Fruit fly (Drosophila melanogaster) Kc167 (cell line): ENCODE measurements around the gene alien.

Experiments
- Myc ChIP-seq: fragments of >200 bp; optimal IDR thresholded peaks from 2 replicates; lab custom pipeline; 2017; ENCODE audit warnings: missing external identifiers
- Sin3A ChIP-seq: fragments of >200 bp; optimal IDR thresholded peaks from 2 replicates; lab custom pipeline; 2018; ENCODE audit warnings: missing external identifiers
- h ChIP-seq: fragments of >200 bp; optimal IDR thresholded peaks from 3 replicates; lab custom pipeline; 2018; ENCODE audit warnings: missing external identifiers
- insv ChIP-seq: fragments of >200 bp; optimal IDR thresholded peaks from 3 replicates; lab custom pipeline; 2018; ENCODE audit warnings: missing external identifiers
- psq ChIP-seq: fragments of >200 bp; optimal IDR thresholded peaks from 2 replicates; lab custom pipeline; 2017; ENCODE audit warnings: missing external identifiers
- ttk ChIP-seq: sonication (Bioruptor generic); optimal IDR thresholded peaks from 2 replicates; lab custom pipeline; 2017; ENCODE audit warnings: missing external identifiers

alien gene

DNA sequence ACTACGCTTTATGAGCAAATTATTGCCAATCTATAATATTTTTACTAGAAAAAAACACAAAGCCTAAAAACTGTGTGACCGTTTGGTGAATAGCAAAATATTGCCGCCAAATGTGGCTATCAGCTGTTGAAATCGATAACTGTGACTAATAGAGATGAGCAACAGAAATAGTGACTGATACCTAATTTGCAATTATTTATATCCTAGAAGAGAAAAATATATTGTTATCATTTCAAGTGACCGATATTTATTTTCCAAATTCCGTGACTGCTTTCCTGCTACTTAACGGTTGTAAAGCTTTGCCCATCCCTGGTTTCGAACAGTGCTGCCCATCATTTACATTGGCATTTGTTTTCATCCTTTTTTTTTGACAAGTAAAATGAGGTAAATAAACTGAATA lies at the start of gene alien, which contains the start of gene CG18661:
alien (minus strand) TSS at position 95 of the 400 bp plus-strand sequence.
CG18661 (plus strand) TSS at position 321 of the 400 bp plus-strand sequence.
- TF ChIP-seq Myc (no peak), ttk (lab: Kevin White, UChicago) (no peak), insv (no peak), psq (no peak), h (lab: Kevin White, UChicago) (no peak), Sin3A (lab: Kevin White, UChicago) (no peak)

DNA sequence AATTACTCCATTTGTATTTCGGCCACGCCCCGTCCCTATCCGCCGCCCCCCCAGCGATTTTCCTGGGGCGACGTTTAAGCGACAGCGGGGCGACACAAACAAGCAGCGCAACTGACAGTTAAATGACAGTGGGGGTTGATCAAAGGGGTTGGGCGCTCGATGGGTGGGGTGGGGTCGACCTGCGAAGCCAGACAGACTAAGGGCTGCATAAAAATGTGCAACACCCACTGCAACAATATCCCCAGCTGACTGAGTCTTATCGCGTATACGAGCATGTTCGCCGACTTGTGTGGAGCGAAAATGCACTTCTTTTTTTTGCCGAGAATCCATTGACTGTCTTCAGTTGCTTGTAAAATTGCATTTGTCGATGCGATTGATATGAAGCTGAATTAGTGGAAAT lies 34.6 kb upstream of the alien start, which contains the start of gene CG9582:
CG9582 (minus strand) TSS at position 101 of the 400 bp plus-strand sequence.
- no peak for TF ChIP-seq psq
- no peak for TF ChIP-seq Sin3A (lab: Kevin White, UChicago)
- no peak for TF ChIP-seq insv
- no peak for TF ChIP-seq ttk (lab: Kevin White, UChicago)
- no peak for TF ChIP-seq h (lab: Kevin White, UChicago)
- no peak for TF ChIP-seq Myc

DNA sequence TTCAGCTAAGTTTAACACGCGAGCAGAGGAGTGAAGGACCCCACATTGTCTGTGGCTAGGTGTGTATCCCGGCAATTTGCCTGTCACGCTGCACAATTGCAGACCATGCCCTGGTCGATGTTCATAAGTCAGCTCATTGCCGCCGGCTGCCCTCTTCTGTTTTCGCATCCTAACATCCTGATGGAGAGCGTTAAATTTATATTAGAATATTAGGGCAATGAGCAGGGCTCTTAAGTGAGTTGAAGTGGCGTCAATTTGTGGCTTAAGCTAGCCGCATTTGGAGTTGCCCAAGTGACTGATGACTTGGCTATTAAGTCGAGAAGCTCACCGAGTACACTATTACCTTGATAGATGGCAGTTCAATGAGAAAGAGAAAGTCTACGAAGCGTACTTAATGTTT lies 29.0 kb upstream of the alien start:
- no peak for TF ChIP-seq Sin3A (lab: Kevin White, UChicago)
- TF ChIP-seq Myc, result no peak
- no peak for TF ChIP-seq ttk (lab: Kevin White, UChicago)
- TF ChIP-seq insv, result no peak
- no peak for TF ChIP-seq h (lab: Kevin White, UChicago)
- TF ChIP-seq psq, result no peak

DNA sequence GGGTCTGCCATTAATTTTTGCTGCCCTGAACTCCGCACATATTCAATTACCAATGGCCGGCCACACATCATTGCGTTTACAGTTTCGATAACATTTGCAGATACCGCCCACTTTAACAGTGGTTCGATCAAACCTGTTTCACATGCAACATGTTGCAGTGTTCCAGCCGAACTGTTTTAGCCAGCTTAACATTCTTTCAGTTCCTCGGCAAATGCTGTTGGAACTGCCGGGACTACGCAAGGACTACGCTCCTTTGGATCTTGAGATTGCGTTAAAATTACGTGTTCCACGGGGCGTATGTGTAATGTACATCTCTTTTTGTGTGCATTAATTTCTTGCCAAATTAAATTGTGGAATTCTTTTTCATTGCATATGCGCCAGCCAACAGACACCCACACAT lies 22.3 kb upstream of the alien start:
- TF ChIP-seq insv (no peak), Sin3A (lab: Kevin White, UChicago) (no peak), h (lab: Kevin White, UChicago) (no peak), ttk (lab: Kevin White, UChicago) (no peak), Myc (no peak)

DNA sequence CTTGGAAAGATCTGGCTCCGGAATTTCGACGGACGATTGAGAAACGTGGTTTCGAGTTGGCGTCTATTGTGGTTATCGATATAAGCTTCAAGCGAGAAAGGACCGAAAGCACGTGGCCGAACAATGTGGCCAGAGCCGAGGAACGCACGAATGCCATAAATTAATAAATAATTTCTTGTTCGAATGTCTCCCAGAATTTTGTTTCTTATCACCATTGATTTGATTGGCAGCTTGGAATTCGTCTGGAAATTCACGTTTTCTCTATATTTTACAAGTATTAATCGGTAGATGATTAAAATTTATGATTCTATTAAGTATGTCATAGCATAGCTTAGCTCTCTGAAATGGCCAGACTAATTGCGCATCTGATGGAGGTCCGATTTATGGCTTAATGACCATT lies 16.8 kb upstream of the alien start, which contains the start of gene Rcd-1r:
Rcd-1r (minus strand) TSS at position 101 of the 400 bp plus-strand sequence.
- no peak for TF ChIP-seq Myc
- TF ChIP-seq ttk (lab: Kevin White, UChicago), result no peak
- TF ChIP-seq psq, result no peak
- TF ChIP-seq insv, result no peak
- no peak for TF ChIP-seq Sin3A (lab: Kevin White, UChicago)
- TF ChIP-seq h (lab: Kevin White, UChicago), result no peak

DNA sequence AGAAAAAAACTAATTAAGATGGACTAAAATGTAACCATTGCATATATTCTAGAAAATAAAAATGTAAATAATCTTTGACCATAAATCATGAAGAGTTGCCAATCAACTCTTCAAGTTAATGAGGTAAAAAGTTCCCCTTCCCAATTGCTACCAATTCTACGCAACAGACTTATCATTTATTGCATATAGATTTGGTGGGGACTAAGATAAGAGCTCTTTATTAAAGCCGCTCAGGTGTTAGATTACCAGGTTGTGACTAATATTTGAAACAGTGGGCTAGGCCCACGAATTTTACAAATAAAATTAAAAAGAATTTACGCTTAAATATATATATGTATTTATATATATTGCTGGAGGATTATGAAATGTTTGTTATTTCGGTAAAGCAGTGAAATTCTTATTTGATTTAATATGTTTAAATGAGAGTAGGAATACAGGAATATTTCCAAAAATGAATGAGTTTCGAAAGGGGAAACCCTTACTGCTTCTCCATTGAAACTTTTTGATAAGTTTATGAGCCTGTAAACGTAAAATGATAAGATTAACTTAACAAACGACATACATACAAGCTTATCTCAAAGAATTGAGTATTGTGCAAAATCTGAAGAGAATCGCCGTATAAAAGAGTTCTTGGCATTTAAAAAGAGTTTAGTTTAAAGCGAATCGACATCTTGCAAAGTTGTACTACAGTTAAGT lies 14.5 kb upstream of the alien start, which contains the start of gene CG13102:
CG13102 (plus strand) TSS at position 646 of the 696 bp plus-strand sequence.
- no peak for TF ChIP-seq psq
- TF ChIP-seq h (lab: Kevin White, UChicago), result no peak
- no peak for TF ChIP-seq ttk (lab: Kevin White, UChicago)
- no peak for TF ChIP-seq insv
- no peak for TF ChIP-seq Sin3A (lab: Kevin White, UChicago)
- no peak for TF ChIP-seq Myc

DNA sequence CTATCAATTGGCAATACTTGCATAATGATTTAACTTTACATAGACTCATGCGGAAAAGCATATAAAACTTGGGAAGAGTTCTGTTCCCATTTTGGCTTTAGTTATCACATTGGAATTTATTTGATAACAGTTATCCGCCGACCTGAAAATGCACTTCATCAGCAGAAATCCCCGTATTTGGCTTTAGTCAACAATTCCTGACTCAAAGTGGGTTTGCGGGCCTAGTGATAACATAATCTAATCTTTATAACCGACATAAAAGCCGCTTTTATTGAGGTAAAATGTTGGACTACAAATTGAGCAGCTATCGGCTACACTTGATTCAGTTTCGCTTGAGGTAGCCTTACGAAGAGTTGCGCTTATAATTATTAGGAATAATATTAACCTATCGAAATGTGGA lies 13.1 kb upstream of the alien start, which contains the start of gene CG9568:
CG9568 (plus strand) TSS at position 317 of the 400 bp plus-strand sequence.
- TF ChIP-seq psq, result no peak
- TF ChIP-seq insv, result no peak
- no peak for TF ChIP-seq h (lab: Kevin White, UChicago)
- no peak for TF ChIP-seq ttk (lab: Kevin White, UChicago)
- TF ChIP-seq Sin3A (lab: Kevin White, UChicago), result no peak
- no peak for TF ChIP-seq Myc

DNA sequence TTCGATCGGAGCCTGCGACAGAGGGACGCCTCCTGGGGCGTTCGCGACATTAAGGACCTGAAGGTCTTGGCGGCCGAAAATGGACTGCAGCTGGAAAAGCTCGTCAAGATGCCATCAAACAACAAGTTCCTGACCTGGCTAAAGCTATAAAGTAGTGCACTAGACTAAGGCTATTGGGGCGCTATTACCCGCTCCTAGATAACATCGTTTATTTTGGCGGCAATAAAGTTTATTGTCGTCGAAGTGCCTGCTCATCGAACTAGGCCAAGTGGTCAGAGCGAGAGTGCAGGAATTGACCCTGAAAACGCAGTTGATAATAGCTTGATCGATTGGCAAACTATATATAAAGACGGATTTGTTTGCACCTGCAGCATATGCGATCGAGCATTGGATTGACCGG lies 1.1 kb upstream of the alien start, which contains the start of gene Try29F:
Try29F (plus strand) TSS at position 301 of the 400 bp plus-strand sequence.
- TF ChIP-seq ttk (lab: Kevin White, UChicago) (no peak), insv (no peak), psq (no peak), h (lab: Kevin White, UChicago) (no peak), Myc (no peak), Sin3A (lab: Kevin White, UChicago) (no peak)

DNA sequence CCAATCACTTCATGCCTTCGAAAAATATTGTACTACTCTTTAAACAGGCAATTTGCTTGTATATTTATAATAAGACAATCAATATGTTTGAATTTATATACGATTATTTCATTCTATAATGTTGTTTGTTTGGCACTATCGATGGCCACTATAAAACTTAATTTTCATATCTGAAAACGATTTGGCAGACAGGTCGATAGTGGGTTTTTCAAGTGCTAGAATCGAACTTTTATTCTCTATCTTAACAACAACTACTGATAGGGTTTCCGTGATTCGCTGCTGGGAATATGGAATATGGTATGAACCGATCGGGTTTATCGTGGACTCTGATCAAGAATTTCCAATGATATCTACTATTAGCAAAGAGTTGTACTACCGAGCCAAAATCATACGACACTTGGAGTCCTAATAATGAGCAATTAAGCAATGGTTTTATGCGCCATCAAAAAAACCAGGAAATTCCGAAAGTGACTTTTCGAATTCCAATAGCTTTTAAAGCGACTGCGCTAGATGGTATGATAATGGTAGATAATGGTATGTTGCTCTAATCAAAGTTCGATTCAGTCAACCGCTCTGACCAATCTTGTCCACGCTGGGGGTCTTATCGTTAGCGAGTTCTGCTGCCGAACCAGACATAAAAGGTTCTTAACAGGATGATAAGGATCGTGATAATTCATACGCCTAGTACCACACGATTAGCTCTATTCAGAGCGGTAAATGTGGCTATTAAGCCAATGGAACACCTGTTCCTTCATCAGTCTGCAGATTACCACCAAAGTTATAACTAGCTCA lies 3.3 kb downstream of the alien start, which contains the start of gene CG17906:
CG17906 (plus strand) TSS at position 742 of the 792 bp plus-strand sequence.
- no peak for TF ChIP-seq Sin3A (lab: Kevin White, UChicago)
- TF ChIP-seq insv, result no peak
- no peak for TF ChIP-seq Myc
- no peak for TF ChIP-seq h (lab: Kevin White, UChicago)
- no peak for TF ChIP-seq ttk (lab: Kevin White, UChicago)
- TF ChIP-seq psq, result no peak

DNA sequence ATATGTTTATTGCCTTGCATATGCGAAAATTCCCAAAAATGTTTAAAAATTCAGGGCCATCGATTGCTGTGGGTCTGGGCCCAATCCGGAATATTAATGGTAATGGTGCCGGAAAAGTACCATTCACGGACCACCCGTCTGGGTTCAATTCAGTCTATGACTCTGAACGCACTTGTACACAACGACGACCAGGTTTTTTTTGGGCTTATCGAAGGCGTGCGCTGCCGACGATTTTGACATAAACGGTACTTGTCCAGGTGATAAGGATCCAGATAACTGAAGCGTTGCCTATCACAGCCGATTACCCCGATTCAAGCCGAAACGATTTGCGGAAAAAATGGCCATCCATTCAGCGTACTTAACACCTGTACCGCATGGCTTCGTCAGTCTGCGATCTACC lies 5.6 kb downstream of the alien start, which contains the start of gene CG9555:
CG9555 (plus strand) TSS at position 153 of the 400 bp plus-strand sequence.
- TF ChIP-seq Myc, result no peak

DNA sequence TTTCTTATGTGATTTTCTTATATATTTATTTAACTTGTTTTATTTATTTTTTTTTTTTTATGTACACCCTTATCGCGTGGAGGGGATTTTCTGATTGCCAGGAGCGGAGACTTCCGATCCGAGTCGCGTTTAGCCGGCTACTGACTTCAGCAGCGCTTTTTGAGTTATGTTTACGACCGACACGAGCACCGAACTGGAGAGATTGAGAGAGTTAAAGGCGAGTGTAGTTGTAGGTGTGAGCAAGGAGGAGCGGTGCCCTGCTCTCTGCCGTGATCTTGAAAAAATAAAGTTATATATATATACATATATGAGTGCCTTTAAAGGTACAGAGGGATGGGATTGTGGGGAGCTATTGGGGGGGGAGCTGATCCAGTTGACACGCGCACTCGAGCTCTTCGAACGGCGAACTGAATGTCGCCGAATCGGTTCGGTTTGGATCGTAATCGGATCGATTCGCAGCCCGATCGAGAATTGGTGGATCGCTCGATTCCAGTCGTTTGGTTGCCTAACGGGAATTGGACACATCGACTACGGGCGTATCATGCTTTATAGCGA lies 8.1 kb downstream of the alien start, which contains the start of gene rost:
rost (minus strand) TSS at position 503 of the 555 bp plus-strand sequence.
- TF ChIP-seq ttk (lab: Kevin White, UChicago), result no peak

DNA sequence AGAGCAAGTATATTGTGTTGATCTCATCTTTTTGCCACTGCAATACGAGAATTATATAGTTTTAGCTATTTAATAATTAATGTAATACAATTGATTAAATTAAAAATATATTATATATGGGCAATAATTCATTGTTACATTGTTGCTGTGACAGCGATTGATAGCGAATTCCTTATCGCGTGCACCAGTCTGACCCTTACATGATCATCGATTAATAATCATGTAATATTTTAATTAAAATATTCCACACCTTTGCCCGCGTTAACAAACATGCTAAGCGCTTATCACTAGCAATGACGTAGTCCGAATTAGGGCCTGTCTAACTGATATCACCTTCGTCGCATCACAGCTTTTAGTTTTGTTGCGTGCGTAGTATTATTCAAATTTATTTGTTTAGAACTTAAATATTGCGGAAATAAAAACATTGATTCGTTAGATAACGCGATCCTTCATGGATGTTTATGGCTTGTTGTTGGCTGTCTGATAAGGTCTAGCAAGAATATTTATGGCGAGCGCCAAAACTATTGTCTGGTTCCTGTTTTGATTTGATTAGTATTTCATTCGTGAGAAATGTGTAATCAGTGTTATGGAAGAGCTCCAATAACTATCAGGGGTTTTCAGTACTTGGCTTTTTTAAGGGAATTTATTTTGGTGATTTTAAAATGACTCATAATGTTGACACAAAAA lies 9.8 kb downstream of the alien start:
- TF ChIP-seq insv, result no peak
- TF ChIP-seq Myc, result no peak
- no peak for TF ChIP-seq h (lab: Kevin White, UChicago)
- TF ChIP-seq psq, result no peak
- TF ChIP-seq Sin3A (lab: Kevin White, UChicago), result no peak
- TF ChIP-seq ttk (lab: Kevin White, UChicago), result no peak
